Worm (Caenorhabditis elegans) whole organism, L4/young adult: ENCODE results near the gene Y45F10D.15.

Source experiments
- W03F9.2 ChIP-seq: fragments of 150-350 bp; optimal IDR thresholded peaks from 2 replicates; lab custom pipeline; 2014; ENCODE audit warnings: missing biosample characterization, missing genetic modification characterization
- dao-5 ChIP-seq: sonication (generic microtip); optimal IDR thresholded peaks from 2 replicates; lab custom pipeline; 2016; ENCODE audit warnings: missing genotype, missing genetic modification characterization, moderate library complexity, missing compliant biosample characterization
- him-1 ChIP-seq: sonication (generic microtip); optimal IDR thresholded peaks from 2 replicates; lab custom pipeline; 2016; ENCODE audit warnings: missing genotype, missing genetic modification reagents, missing genetic modification characterization, missing compliant biosample characterization

DNA sequence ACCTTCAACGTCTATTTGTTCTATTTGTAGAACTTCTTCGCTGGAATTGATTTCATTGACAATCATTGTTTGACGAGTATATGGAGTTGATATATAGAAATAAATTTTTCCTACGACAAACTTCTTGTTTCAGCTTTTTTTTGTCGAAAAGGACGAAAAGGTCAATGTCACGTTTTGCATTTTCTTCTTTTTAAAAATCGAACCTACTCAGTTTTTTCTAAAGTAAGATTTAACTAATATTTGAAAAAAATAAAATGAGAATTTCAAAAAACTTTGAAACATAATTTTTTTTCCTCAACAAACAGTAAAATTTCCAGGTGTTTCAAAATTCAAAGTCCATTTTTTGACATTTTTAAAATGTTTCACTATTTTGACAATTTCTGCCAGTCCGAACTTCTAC is 15.5 kb upstream of the Y45F10D.15 start, which contains the start of gene H08M01.1:
- TF ChIP-seq him-1 (tag; lab: Kevin White, UChicago) (no peak), dao-5 (no peak), W03F9.2 (tag; lab: Kevin White, UChicago) (no peak)
